Fruit fly (Drosophila melanogaster) whole organism, prepupa: ENCODE measurements around the gene Adat1.
A peak's percentile ranks its signal among the peaks of the same experiment; 100 is the strongest.

Experiments
- Blimp-1 ChIP-seq: fragments of 200-800 bp; sonication (Bioruptor generic); optimal IDR thresholded peaks from 3 replicates; lab custom pipeline; 2017; ENCODE audit warnings: missing biosample characterization, missing genetic modification characterization, mild to moderate bottlenecking, moderate library complexity, missing genetic modification reagents
- CG10631 ChIP-seq: fragments of 200-800 bp; sonication (Bioruptor generic); optimal IDR thresholded peaks from 2 replicates; lab custom pipeline; 2016; ENCODE audit warnings: missing biosample characterization, missing genetic modification characterization
- CG11294 ChIP-seq: fragments of 200-800 bp; sonication (Bioruptor generic); IDR thresholded peaks from 2 replicates; pipeline ENCODE4 v1.3.6; 2022; ENCODE audit warnings: missing biosample characterization, missing genetic modification characterization
- CG11902 ChIP-seq: fragments of 200-800 bp; sonication (Bioruptor generic); optimal IDR thresholded peaks from 3 replicates; lab custom pipeline; 2016; ENCODE audit warnings: missing biosample characterization, missing genetic modification characterization
- CG1621 ChIP-seq: fragments of 200-800 bp; sonication (Bioruptor generic); optimal IDR thresholded peaks from 3 replicates; lab custom pipeline; 2018; ENCODE audit warnings: missing biosample characterization, mild to moderate bottlenecking, missing genetic modification characterization
- CG16779 ChIP-seq: fragments of 200-800 bp; sonication (Bioruptor generic); optimal IDR thresholded peaks from 3 replicates; lab custom pipeline; 2017; ENCODE audit warnings: missing biosample characterization, mild to moderate bottlenecking, missing genetic modification characterization
- CG4318 ChIP-seq: fragments of 200-800 bp; sonication (Bioruptor generic); optimal IDR thresholded peaks from 3 replicates; lab custom pipeline; 2017; ENCODE audit warnings: missing biosample characterization, mild to moderate bottlenecking, missing genetic modification characterization
- CG6163 ChIP-seq: fragments of 200-800 bp; sonication (Bioruptor generic); IDR thresholded peaks from 3 replicates; pipeline ENCODE4 v1.3.6; 2022; ENCODE audit warnings: missing biosample characterization, missing genetic modification characterization
- CG6276 ChIP-seq: fragments of 200-800 bp; sonication (Bioruptor generic); optimal IDR thresholded peaks from 2 replicates; lab custom pipeline; 2017; ENCODE audit warnings: missing biosample characterization, mild to moderate bottlenecking, missing genetic modification characterization
- CG8319 ChIP-seq: fragments of 200-800 bp; sonication (Bioruptor generic); optimal IDR thresholded peaks from 3 replicates; lab custom pipeline; 2016; ENCODE audit warnings: missing biosample characterization, missing genetic modification characterization
- CG8632 ChIP-seq: fragments of 200-800 bp; sonication (Bioruptor generic); optimal IDR thresholded peaks from 3 replicates; lab custom pipeline; 2016; ENCODE audit warnings: missing biosample characterization, missing genetic modification characterization
- CG9139 ChIP-seq: fragments of 200-800 bp; sonication (Bioruptor generic); optimal IDR thresholded peaks from 3 replicates; lab custom pipeline; 2017; ENCODE audit warnings: missing biosample characterization, mild to moderate bottlenecking, missing genetic modification characterization
- Eip78C ChIP-seq: fragments of 200-800 bp; sonication (Bioruptor generic); peaks from one replicate; lab custom pipeline; 2016; ENCODE audit warnings: missing biosample characterization, missing genetic modification characterization
- Ets21C ChIP-seq: fragments of 200-800 bp; sonication (Bioruptor generic); optimal IDR thresholded peaks from 3 replicates; lab custom pipeline; 2016; ENCODE audit warnings: missing biosample characterization, missing genetic modification characterization
- Gug ChIP-seq: fragments of 200-800 bp; sonication (Bioruptor generic); IDR thresholded peaks from 2 replicates; pipeline ENCODE4 v1.3.6; 2022; ENCODE audit warnings: missing biosample characterization, missing genetic modification characterization
- Hr39 ChIP-seq: fragments of 200-800 bp; sonication (Bioruptor generic); optimal IDR thresholded peaks from 2 replicates; lab custom pipeline; 2016; ENCODE audit warnings: missing biosample characterization, missing genetic modification characterization
- Lpt ChIP-seq: fragments of 200-800 bp; sonication (Bioruptor generic); optimal IDR thresholded peaks from 3 replicates; lab custom pipeline; 2016; ENCODE audit warnings: missing biosample characterization, missing genetic modification characterization
- OdsH ChIP-seq: fragments of 200-800 bp; sonication (Bioruptor generic); optimal IDR thresholded peaks from 3 replicates; lab custom pipeline; 2016; ENCODE audit warnings: missing biosample characterization, missing genetic modification characterization
- Smox ChIP-seq: fragments of 200-800 bp; sonication (Bioruptor generic); optimal IDR thresholded peaks from 3 replicates; lab custom pipeline; 2016; ENCODE audit warnings: missing biosample characterization, missing genetic modification characterization
- Sox15 ChIP-seq: fragments of 200-800 bp; sonication (Bioruptor generic); optimal IDR thresholded peaks from 3 replicates; lab custom pipeline; 2016; ENCODE audit warnings: missing biosample characterization, missing genetic modification characterization
- achi ChIP-seq: fragments of 200-800 bp; sonication (Bioruptor generic); optimal IDR thresholded peaks from 3 replicates; lab custom pipeline; 2016; ENCODE audit warnings: missing biosample characterization, missing genetic modification characterization
- acj6 ChIP-seq: fragments of 200-800 bp; sonication (Bioruptor generic); optimal IDR thresholded peaks from 3 replicates; lab custom pipeline; 2016; ENCODE audit warnings: missing biosample characterization, missing genetic modification characterization
- dac ChIP-seq: fragments of 200-800 bp; sonication (Bioruptor generic); optimal IDR thresholded peaks from 2 replicates; lab custom pipeline; 2017; ENCODE audit warnings: missing biosample characterization, mild to moderate bottlenecking, missing genetic modification characterization
- dsx ChIP-seq: fragments of 200-800 bp; optimal IDR thresholded peaks from 3 replicates; lab custom pipeline; 2019; ENCODE audit warnings: missing biosample characterization, mild to moderate bottlenecking, missing genetic modification characterization, moderate library complexity; ENCODE audit not compliant: poor library complexity, severe bottlenecking
- fd59A ChIP-seq: fragments of 200-800 bp; sonication (Bioruptor generic); optimal IDR thresholded peaks from 2 replicates; lab custom pipeline; 2017; ENCODE audit warnings: missing biosample characterization, mild to moderate bottlenecking, missing genetic modification characterization, missing genetic modification reagents
- fd85E ChIP-seq: fragments of 200-800 bp; sonication (Bioruptor generic); optimal IDR thresholded peaks from 3 replicates; lab custom pipeline; 2016; ENCODE audit warnings: missing biosample characterization, missing genetic modification characterization
- salr ChIP-seq, 2 experiments: fragments of 200-800 bp; sonication (Bioruptor generic); optimal IDR thresholded peaks; 3 replicates each; lab custom pipeline; 2016 to 2018; ENCODE audit warnings: missing biosample characterization in 2 of 2, missing genetic modification characterization in 2 of 2, mild to moderate bottlenecking in 1 of 2
- spab ChIP-seq: fragments of 200-800 bp; sonication (Bioruptor generic); optimal IDR thresholded peaks from 2 replicates; lab custom pipeline; 2017; ENCODE audit warnings: missing biosample characterization, mild to moderate bottlenecking, missing genetic modification characterization, missing genetic modification reagents
- ss ChIP-seq, 2 experiments: fragments of 200-800 bp; sonication (Bioruptor generic); optimal IDR thresholded peaks; 2 replicates in 1 of 2; 3 replicates in 1 of 2; lab custom pipeline; 2017 to 2018; ENCODE audit warnings: mild to moderate bottlenecking in 2 of 2, missing biosample characterization in 2 of 2, missing genetic modification characterization in 2 of 2, moderate library complexity in 1 of 2
- vri ChIP-seq: fragments of 200-800 bp; sonication (Bioruptor generic); optimal IDR thresholded peaks from 3 replicates; lab custom pipeline; 2016; ENCODE audit warnings: missing biosample characterization, mild to moderate bottlenecking, missing genetic modification characterization

Adat1 gene

DNA sequence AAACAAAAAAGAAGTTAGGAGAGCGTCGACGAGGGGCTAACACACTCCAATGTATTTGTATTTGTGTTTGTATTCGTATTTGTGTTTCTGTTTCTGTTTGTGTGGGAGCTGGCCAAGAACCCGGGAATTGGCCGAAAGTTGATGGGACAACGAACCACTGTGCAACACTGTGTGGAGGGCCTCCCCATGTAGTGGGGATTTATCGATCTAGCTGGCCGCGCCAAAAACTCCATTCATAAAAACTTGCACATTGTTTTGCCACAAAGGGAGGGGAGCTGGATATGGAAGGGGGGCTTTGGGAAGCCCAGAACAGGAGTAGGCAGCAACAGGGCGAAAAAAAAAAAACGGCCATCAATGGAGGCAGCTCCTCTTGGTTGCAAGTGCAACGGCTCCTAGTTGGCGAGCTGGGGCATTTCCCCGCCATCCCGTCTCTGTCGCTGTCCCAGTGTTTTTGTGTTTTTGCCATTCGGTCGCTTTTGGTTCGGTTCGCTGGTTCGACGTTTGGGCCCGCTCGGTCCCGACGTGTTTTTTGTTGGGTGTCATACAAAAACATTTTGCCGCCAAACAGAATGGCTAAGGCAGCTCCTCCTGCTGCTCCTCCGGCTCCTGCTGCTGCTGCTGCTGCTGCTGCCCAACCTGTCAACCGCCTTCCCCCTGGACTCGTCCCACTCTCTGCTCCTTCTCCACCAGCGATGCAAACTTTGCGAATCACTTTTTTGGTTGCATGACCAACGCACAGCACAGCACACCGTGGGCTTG lies 34.2 kb downstream of the Adat1 start:
- TF ChIP-seq acj6: no peak
- no peak for TF ChIP-seq CG11294 (GFP tag; lab: Robert Waterston, UW)
- no peak for TF ChIP-seq achi (GFP tag; lab: Kevin White, UChicago)
- TF ChIP-seq CG6163 (GFP tag; lab: Robert Waterston, UW): peak; percentile 47; the same call in 1 of the 3 replicates
- no peak for TF ChIP-seq CG1621 (tag; lab: Kevin White, UChicago)
- TF ChIP-seq dsx: peak; percentile 53
- TF ChIP-seq Gug (GFP tag; lab: Robert Waterston, UW): no peak
- TF ChIP-seq CG9139 (GFP tag; lab: Kevin White, UChicago): no peak
- no peak for TF ChIP-seq ss (GFP tag; optimal IDR thresholded peaks at IDR 0.05; lab: Kevin White, UChicago)
- TF ChIP-seq CG4318 (GFP tag; lab: Kevin White, UChicago): no peak
- TF ChIP-seq Lpt: peak; percentile 11
- TF ChIP-seq Smox (GFP tag; lab: Kevin White, UChicago): no peak

DNA sequence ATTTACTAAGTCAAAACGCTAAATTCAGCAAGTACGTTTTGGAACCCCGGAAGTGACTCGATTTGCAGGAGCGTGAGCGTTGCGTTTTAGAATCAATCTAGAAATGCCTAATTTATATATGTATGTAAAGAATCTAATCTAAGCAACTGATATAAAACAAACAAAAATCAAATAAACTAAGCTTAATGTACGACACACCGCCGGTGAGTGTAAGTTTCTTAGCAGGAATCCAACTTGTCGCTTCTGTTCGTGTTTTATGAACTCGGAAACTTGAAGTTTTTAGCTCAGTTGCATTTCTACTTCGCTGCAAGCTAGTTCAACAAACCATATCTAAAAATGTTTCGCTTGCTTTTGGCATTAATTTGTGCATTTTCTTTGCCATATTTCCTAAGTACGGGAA lies 37.6 kb downstream of the Adat1 start, which contains the start of gene CG43376:
Gene CG43376 (plus strand): TSS at position 301 of the 400 bp plus-strand sequence.
- TF ChIP-seq spab (GFP tag; lab: Kevin White, UChicago): no peak
- no peak for TF ChIP-seq CG16779
- no peak for TF ChIP-seq fd85E (GFP tag; lab: Kevin White, UChicago)
- TF ChIP-seq fd59A (GFP tag; lab: Kevin White, UChicago): no peak
- no peak for TF ChIP-seq CG11902 (GFP tag; lab: Kevin White, UChicago)
- no peak for TF ChIP-seq CG8632 (GFP tag; lab: Kevin White, UChicago)
- TF ChIP-seq Ets21C (GFP tag; lab: Kevin White, UChicago): no peak
- no peak for TF ChIP-seq CG1621 (tag; lab: Kevin White, UChicago)
- TF ChIP-seq OdsH (GFP tag; lab: Kevin White, UChicago): no peak
- TF ChIP-seq Sox15 (GFP tag; lab: Kevin White, UChicago): no peak
- TF ChIP-seq Smox (GFP tag; lab: Kevin White, UChicago): no peak
- TF ChIP-seq Hr39 (GFP tag; lab: Kevin White, UChicago): no peak
- TF ChIP-seq CG10631: no peak
- no peak for TF ChIP-seq vri (GFP tag; lab: Kevin White, UChicago)
- no peak for TF ChIP-seq CG8319 (GFP tag; lab: Kevin White, UChicago)
- TF ChIP-seq salr (GFP tag; optimal IDR thresholded peaks at IDR 0.05; lab: Kevin White, UChicago): no peak

DNA sequence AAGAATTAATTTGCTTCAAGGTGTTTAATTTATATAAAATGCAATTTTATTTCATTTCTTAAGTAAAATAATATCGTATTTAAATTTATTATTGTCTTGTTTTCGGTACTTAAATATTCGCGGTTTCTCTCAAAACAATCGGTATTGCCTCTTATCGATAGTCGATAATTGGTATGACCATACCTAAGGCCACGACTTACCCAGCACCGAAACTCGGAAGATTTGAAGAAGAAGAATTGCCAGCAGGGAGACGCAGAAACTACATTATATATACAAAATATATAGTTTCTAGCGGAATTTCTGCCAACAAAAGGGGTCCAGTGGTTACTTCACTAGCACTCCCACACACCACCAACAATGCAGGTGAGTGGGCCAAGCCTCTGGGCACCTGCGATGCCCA lies 40.4 kb downstream of the Adat1 start:
- TF ChIP-seq CG6276 (GFP tag; lab: Kevin White, UChicago): peak; percentile 88
- TF ChIP-seq CG8319 (GFP tag; lab: Kevin White, UChicago): no peak
- TF ChIP-seq dsx: no peak
- TF ChIP-seq CG9139 (GFP tag; lab: Kevin White, UChicago): no peak
- no peak for TF ChIP-seq ss (GFP tag; optimal IDR thresholded peaks at IDR 0.05; lab: Kevin White, UChicago)
- TF ChIP-seq, all 60 proteins: peak for 1

DNA sequence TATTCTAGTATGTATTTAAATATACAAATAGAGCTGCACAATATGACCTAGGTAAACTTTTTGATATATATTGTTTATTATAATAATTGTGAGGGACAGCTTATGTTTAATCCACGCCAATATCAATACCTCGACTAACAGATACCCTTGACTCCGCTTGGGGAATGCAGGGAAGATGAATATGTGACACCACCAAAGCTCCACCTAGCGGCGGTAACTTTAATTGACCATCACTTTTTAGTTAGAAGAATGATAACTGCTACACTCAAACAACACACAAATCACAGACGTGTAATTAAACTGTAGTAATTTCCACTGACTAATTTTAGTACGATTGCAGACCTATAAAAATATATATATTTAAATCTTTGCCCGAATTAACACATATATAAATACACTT lies 48.1 kb downstream of the Adat1 start:
- TF ChIP-seq acj6 (no peak), Blimp-1 (GFP tag; lab: Kevin White, UChicago) (no peak), dac (GFP tag; lab: Kevin White, UChicago) (no peak), Eip78C (GFP tag; lab: Kevin White, UChicago) (no peak)
